Fruit fly (Drosophila melanogaster): ENCODE results near the gene IP3K2.

Gene IP3K2

dm6 chrX:13358240-13358799 lies 54.9 kb downstream of the IP3K2 start (continued):
- TF ChIP-seq stwl (tag; optimal IDR thresholded peaks at IDR 0.05) (peak; percentile 18), Fer3 (tag; optimal IDR thresholded peaks at IDR 0.05) (no peak), prd (optimal IDR thresholded peaks at IDR 0.05) (no peak), prd (GFP tag; IDR thresholded peaks at IDR 0.05) (no peak), Dref (GFP tag; IDR thresholded peaks at IDR 0.05) (no peak), CG12744 (GFP tag; optimal IDR thresholded peaks at IDR 0.05) (no peak), CG14860 (GFP tag; IDR thresholded peaks at IDR 0.05; ENCODE audit: partially characterized antibody) (0 out of 3 replicates have a peak, but pooled peaks have one; percentile 45), CG7839 (tag; optimal IDR thresholded peaks at IDR 0.05) (no peak), Doc3 (GFP tag; IDR thresholded peaks at IDR 0.05; ENCODE audit: partially characterized antibody) (peak; percentile 51; the same call in 2 of the 3 replicates), Usf (GFP tag; optimal IDR thresholded peaks at IDR 0.05) (no peak), CG17361 (GFP tag; IDR thresholded peaks at IDR 0.05) (no peak), CG14710 (tag; optimal IDR thresholded peaks at IDR 0.05) (no peak), ase (GFP tag; IDR thresholded peaks at IDR 0.05) (no peak), h (optimal IDR thresholded peaks at IDR 0.05) (no peak), ara (GFP tag; IDR thresholded peaks at IDR 0.05) (no peak), Gug (GFP tag; IDR thresholded peaks at IDR 0.05) (no peak), chm (GFP tag; IDR thresholded peaks at IDR 0.05) (no peak), corto (GFP tag; optimal IDR thresholded peaks at IDR 0.05) (no peak), slp2 (GFP tag; optimal IDR thresholded peaks at IDR 0.05) (no peak), ssp (GFP tag; IDR thresholded peaks at IDR 0.05) (no peak), YL-1 (GFP tag; optimal IDR thresholded peaks at IDR 0.05) (no peak), oc (tag; optimal IDR thresholded peaks at IDR 0.05) (no peak), jigr1 (GFP tag; IDR thresholded peaks at IDR 0.05) (no peak), chif (GFP tag; optimal IDR thresholded peaks at IDR 0.05) (no peak), CG10959 (GFP tag; IDR thresholded peaks at IDR 0.05) (no peak), NfI (GFP tag; optimal IDR thresholded peaks at IDR 0.05) (no peak), ATbp (GFP tag; optimal IDR thresholded peaks at IDR 0.05) (no peak), CG8924 (tag; optimal IDR thresholded peaks at IDR 0.05) (no peak), nmo (GFP tag; optimal IDR thresholded peaks at IDR 0.05) (no peak), CG7928 (GFP tag; optimal IDR thresholded peaks at IDR 0.05) (no peak), CG5953 (GFP tag; IDR thresholded peaks at IDR 0.05) (no peak), mam (GFP tag; optimal IDR thresholded peaks at IDR 0.05) (no peak), Ravus (GFP tag; IDR thresholded peaks at IDR 0.05) (no peak), vfl (GFP tag; optimal IDR thresholded peaks at IDR 0.05) (no peak), crol (GFP tag; IDR thresholded peaks at IDR 0.05) (0 out of 2 replicates have a peak, but pooled peaks have one; percentile 1), hb (GFP tag; IDR thresholded peaks at IDR 0.05; ENCODE audit: partially characterized antibody) (peak; percentile 47; the same call in 1 of the 3 replicates), CG18764 (GFP tag; optimal IDR thresholded peaks at IDR 0.05) (no peak), CG18262 (tag; optimal IDR thresholded peaks at IDR 0.05) (no peak), CG42726 (GFP tag; IDR thresholded peaks at IDR 0.05; ENCODE audit: partially characterized antibody) (peak; percentile 50; the same call in 1 of the 2 replicates), Abd-B (GFP tag; optimal IDR thresholded peaks at IDR 0.05) (no peak), Chrac-16 (GFP tag; optimal IDR thresholded peaks at IDR 0.05) (no peak), Six4 (GFP tag; optimal IDR thresholded peaks at IDR 0.05) (no peak), CG2202 (tag; optimal IDR thresholded peaks at IDR 0.05) (no peak), ems (GFP tag; optimal IDR thresholded peaks at IDR 0.05) (no peak), otp (GFP tag; IDR thresholded peaks at IDR 0.05) (no peak), ham (GFP tag; IDR thresholded peaks at IDR 0.05) (no peak), twi (tag; optimal IDR thresholded peaks at IDR 0.05) (no peak), CG8281 (tag; optimal IDR thresholded peaks at IDR 0.05) (no peak), CG30403 (GFP tag; optimal IDR thresholded peaks at IDR 0.05) (no peak), CG4282 (GFP tag; optimal IDR thresholded peaks at IDR 0.05) (no peak), Mad (GFP tag; optimal IDR thresholded peaks at IDR 0.05) (no peak), CG14014 (GFP tag; IDR thresholded peaks at IDR 0.05) (no peak)

Measured in whole organism, embryonic.